Fruit fly (Drosophila melanogaster) whole organism, embryonic: ENCODE results near the gene wdn.

Experiments used
- B-H2 ChIP-seq: fragments of 200-800 bp; sonication (Bioruptor generic); optimal IDR thresholded peaks from 2 replicates; lab custom pipeline; 2018; ENCODE audit warnings: missing biosample characterization, mild to moderate bottlenecking, missing genetic modification characterization
- Bgb ChIP-seq: fragments of 200-800 bp; sonication (Bioruptor generic); IDR thresholded peaks from 2 replicates; pipeline ENCODE4 v1.3.6; 2022; ENCODE audit warnings: missing biosample characterization, missing genetic modification characterization; ENCODE audit not compliant: partially characterized antibody
- CG10267 ChIP-seq: fragments of 200-800 bp; sonication (Bioruptor generic); optimal IDR thresholded peaks from 2 replicates; lab custom pipeline; 2018; ENCODE audit warnings: missing biosample characterization, mild to moderate bottlenecking, missing genetic modification characterization, moderate library complexity
- CG10543 ChIP-seq: fragments of 200-800 bp; sonication (Bioruptor generic); optimal IDR thresholded peaks from 3 replicates; lab custom pipeline; 2017; ENCODE audit warnings: missing biosample characterization, mild to moderate bottlenecking, missing genetic modification characterization, moderate library complexity
- CG10959 ChIP-seq: fragments of 200-800 bp; sonication (Bioruptor generic); IDR thresholded peaks from 2 replicates; pipeline ENCODE4 v1.3.6; 2022; ENCODE audit warnings: missing biosample characterization, missing genetic modification characterization
- CG12155 ChIP-seq: fragments of 200-800 bp; sonication (Bioruptor generic); optimal IDR thresholded peaks from 3 replicates; lab custom pipeline; 2016; ENCODE audit warnings: missing biosample characterization, missing genetic modification characterization
- CG12299 ChIP-seq: fragments of 200-800 bp; sonication (Bioruptor generic); optimal IDR thresholded peaks from 2 replicates; lab custom pipeline; 2018; ENCODE audit warnings: missing biosample characterization, mild to moderate bottlenecking, missing genetic modification characterization
- CG13287 ChIP-seq: fragments of 200-800 bp; sonication (Bioruptor generic); IDR thresholded peaks from 2 replicates; pipeline ENCODE4 v1.3.6; 2022; ENCODE audit warnings: missing biosample characterization, missing genetic modification characterization; ENCODE audit not compliant: partially characterized antibody
- CG31365 ChIP-seq: fragments of 200-800 bp; sonication (Bioruptor generic); optimal IDR thresholded peaks from 2 replicates; lab custom pipeline; 2018; ENCODE audit warnings: missing biosample characterization, mild to moderate bottlenecking, missing genetic modification characterization
- CG31388 ChIP-seq: fragments of 200-800 bp; sonication (Bioruptor generic); optimal IDR thresholded peaks from 2 replicates; lab custom pipeline; 2016; ENCODE audit warnings: missing biosample characterization, missing genetic modification characterization
- CG3726 ChIP-seq: fragments of 200-800 bp; sonication (Bioruptor generic); IDR thresholded peaks from 3 replicates; pipeline ENCODE4, ENCODE4 v1.3.6; 2022; ENCODE audit warnings: missing biosample characterization, missing genetic modification characterization
- CG3838 ChIP-seq: fragments of 200-800 bp; sonication (Bioruptor generic); optimal IDR thresholded peaks from 3 replicates; lab custom pipeline; 2016; ENCODE audit warnings: missing biosample characterization, missing genetic modification characterization
- CG3847 ChIP-seq: fragments of 200-800 bp; sonication (Bioruptor generic); IDR thresholded peaks from 2 replicates; pipeline ENCODE4 v1.3.6; 2022; ENCODE audit warnings: missing biosample characterization, missing genetic modification characterization
- CG4707 ChIP-seq: fragments of 200-800 bp; sonication (Bioruptor generic); optimal IDR thresholded peaks from 2 replicates; lab custom pipeline; 2018; ENCODE audit warnings: missing biosample characterization, mild to moderate bottlenecking, missing genetic modification characterization, moderate library complexity
- CG6654 ChIP-seq: fragments of 200-800 bp; sonication (Bioruptor generic); optimal IDR thresholded peaks from 2 replicates; lab custom pipeline; 2017; ENCODE audit warnings: missing biosample characterization, mild to moderate bottlenecking, missing genetic modification characterization
- CG7372 ChIP-seq: fragments of 200-800 bp; sonication (Bioruptor generic); IDR thresholded peaks from 2 replicates; pipeline ENCODE4 v1.3.6; 2022; ENCODE audit warnings: missing biosample characterization, missing genetic modification characterization
- CG7745 ChIP-seq: fragments of 200-800 bp; sonication (Bioruptor generic); optimal IDR thresholded peaks from 2 replicates; lab custom pipeline; 2018; ENCODE audit warnings: missing biosample characterization, mild to moderate bottlenecking, missing genetic modification characterization, moderate library complexity
- CG7786 ChIP-seq: fragments of 200-800 bp; sonication (Bioruptor generic); optimal IDR thresholded peaks from 2 replicates; lab custom pipeline; 2016; ENCODE audit warnings: missing biosample characterization, missing genetic modification characterization
- CG9609 ChIP-seq: fragments of 200-800 bp; sonication (Bioruptor generic); optimal IDR thresholded peaks from 3 replicates; lab custom pipeline; 2016; ENCODE audit warnings: missing biosample characterization, missing genetic modification characterization
- CG9727 ChIP-seq: fragments of 200-800 bp; sonication (Bioruptor generic); optimal IDR thresholded peaks from 3 replicates; lab custom pipeline; 2017; ENCODE audit warnings: missing biosample characterization, mild to moderate bottlenecking, missing genetic modification characterization
- CrebB ChIP-seq: fragments of 200-800 bp; sonication (Bioruptor generic); optimal IDR thresholded peaks from 3 replicates; lab custom pipeline; 2018; ENCODE audit warnings: missing biosample characterization, mild to moderate bottlenecking, missing genetic modification characterization
- Dek ChIP-seq: fragments of 200-800 bp; sonication (Bioruptor generic); optimal IDR thresholded peaks from 3 replicates; lab custom pipeline; 2019; ENCODE audit warnings: missing biosample characterization, mild to moderate bottlenecking, missing genetic modification characterization, moderate library complexity
- H15 ChIP-seq: fragments of 200-800 bp; sonication (Bioruptor generic); IDR thresholded peaks from 3 replicates; pipeline ENCODE4 v1.3.6; 2022; ENCODE audit warnings: missing biosample characterization, missing genetic modification characterization
- Hmr ChIP-seq: fragments of 200-800 bp; sonication (Bioruptor generic); optimal IDR thresholded peaks from 3 replicates; lab custom pipeline; 2017; ENCODE audit warnings: mild to moderate bottlenecking, missing biosample characterization, missing genetic modification reagents, missing genetic modification characterization
- NK7.1 ChIP-seq: fragments of 200-800 bp; sonication (Bioruptor generic); optimal IDR thresholded peaks from 3 replicates; lab custom pipeline; 2016; ENCODE audit warnings: missing biosample characterization, missing genetic modification characterization
- Optix ChIP-seq: fragments of 200-800 bp; sonication (Bioruptor generic); IDR thresholded peaks from 3 replicates; pipeline ENCODE4 v1.3.6; 2022; ENCODE audit warnings: missing biosample characterization, missing genetic modification characterization
- Ravus ChIP-seq: fragments of 200-800 bp; sonication (Bioruptor generic); IDR thresholded peaks from 2 replicates; pipeline ENCODE4 v1.3.6; 2022; ENCODE audit warnings: missing biosample characterization, missing genetic modification characterization
- Spps ChIP-seq: fragments of 200-800 bp; sonication (Bioruptor generic); optimal IDR thresholded peaks from 2 replicates; lab custom pipeline; 2018; ENCODE audit warnings: missing biosample characterization, mild to moderate bottlenecking, missing genetic modification characterization
- amos ChIP-seq: fragments of 200-800 bp; sonication (Bioruptor generic); IDR thresholded peaks from 2 replicates; pipeline ENCODE4 v1.3.6; 2022; ENCODE audit warnings: missing biosample characterization, missing genetic modification characterization; ENCODE audit not compliant: partially characterized antibody
- bcd ChIP-seq: fragments of 200-800 bp; sonication (Bioruptor generic); optimal IDR thresholded peaks from 2 replicates; lab custom pipeline; 2017; ENCODE audit warnings: missing biosample characterization, mild to moderate bottlenecking, missing genetic modification characterization
- cas ChIP-seq: fragments of 200-800 bp; sonication (Bioruptor generic); IDR thresholded peaks from 2 replicates; pipeline ENCODE4 v1.3.6; 2022; ENCODE audit warnings: missing biosample characterization, missing genetic modification characterization
- caup ChIP-seq: fragments of 200-800 bp; sonication (Bioruptor generic); optimal IDR thresholded peaks from 3 replicates; lab custom pipeline; 2017; ENCODE audit warnings: missing biosample characterization, mild to moderate bottlenecking, missing genetic modification characterization, moderate library complexity; ENCODE audit not compliant: severe bottlenecking
- chinmo ChIP-seq: fragments of 200-800 bp; sonication (Bioruptor generic); IDR thresholded peaks from 4 replicates; pipeline ENCODE4 v1.3.6; 2022; ENCODE audit warnings: missing biosample characterization, missing genetic modification characterization; ENCODE audit not compliant: partially characterized antibody
- chn ChIP-seq: fragments of 200-800 bp; sonication (Bioruptor generic); optimal IDR thresholded peaks from 2 replicates; lab custom pipeline; 2016; ENCODE audit warnings: missing biosample characterization, missing genetic modification characterization
- disco-r ChIP-seq: fragments of 200-800 bp; sonication (Bioruptor generic); optimal IDR thresholded peaks from 2 replicates; lab custom pipeline; 2016; ENCODE audit warnings: missing biosample characterization, missing genetic modification characterization
- dmrt99B ChIP-seq: fragments of 200-800 bp; sonication (Bioruptor generic); optimal IDR thresholded peaks from 2 replicates; lab custom pipeline; 2018; ENCODE audit warnings: missing biosample characterization, mild to moderate bottlenecking, missing genetic modification characterization, moderate library complexity
- ems ChIP-seq: fragments of 200-800 bp; sonication (Bioruptor generic); optimal IDR thresholded peaks from 3 replicates; lab custom pipeline; 2016; ENCODE audit warnings: missing biosample characterization, missing genetic modification characterization
- fd96Cb ChIP-seq: fragments of 200-800 bp; sonication (Bioruptor generic); optimal IDR thresholded peaks from 2 replicates; lab custom pipeline; 2018; ENCODE audit warnings: missing biosample characterization, mild to moderate bottlenecking, missing genetic modification characterization, moderate library complexity
- gcm ChIP-seq: fragments of 200-800 bp; sonication (Bioruptor generic); optimal IDR thresholded peaks from 2 replicates; lab custom pipeline; 2019; ENCODE audit warnings: missing biosample characterization, mild to moderate bottlenecking, missing genetic modification characterization, moderate library complexity
- nmo ChIP-seq: fragments of 200-800 bp; sonication (Bioruptor generic); optimal IDR thresholded peaks from 2 replicates; lab custom pipeline; 2018; ENCODE audit warnings: missing biosample characterization, mild to moderate bottlenecking, missing genetic modification characterization, moderate library complexity
- onecut ChIP-seq: fragments of 200-800 bp; sonication (Bioruptor generic); IDR thresholded peaks from 2 replicates; pipeline ENCODE4 v1.3.6; 2022; ENCODE audit warnings: missing biosample characterization, missing genetic modification characterization
- p53 ChIP-seq: fragments of 200-800 bp; sonication (Bioruptor generic); optimal IDR thresholded peaks from 2 replicates; lab custom pipeline; 2016; ENCODE audit warnings: missing biosample characterization, missing genetic modification characterization
- pros ChIP-seq: fragments of 200-800 bp; sonication (Bioruptor generic); optimal IDR thresholded peaks from 3 replicates; lab custom pipeline; 2019; ENCODE audit warnings: missing biosample characterization, mild to moderate bottlenecking, missing genetic modification characterization, moderate library complexity
- pum ChIP-seq: fragments of 200-800 bp; sonication (Bioruptor generic); optimal IDR thresholded peaks from 2 replicates; lab custom pipeline; 2016; ENCODE audit warnings: missing biosample characterization, missing genetic modification characterization
- ranshi ChIP-seq: fragments of 200-800 bp; sonication (Bioruptor generic); IDR thresholded peaks from 2 replicates; pipeline ENCODE4 v1.3.6; 2022; ENCODE audit warnings: missing biosample characterization, missing genetic modification characterization
- row ChIP-seq: fragments of 200-800 bp; sonication (Bioruptor generic); IDR thresholded peaks from 3 replicates; pipeline ENCODE4 v1.3.6; 2022; ENCODE audit warnings: missing biosample characterization, missing genetic modification characterization
- sna ChIP-seq: fragments of 200-800 bp; sonication (Bioruptor generic); IDR thresholded peaks from 2 replicates; pipeline ENCODE4 v1.3.6; 2022; ENCODE audit warnings: missing biosample characterization, missing genetic modification characterization; ENCODE audit not compliant: partially characterized antibody
- trem ChIP-seq: fragments of 200-800 bp; optimal IDR thresholded peaks from 3 replicates; lab custom pipeline; 2019; ENCODE audit warnings: missing biosample characterization, mild to moderate bottlenecking, missing genetic modification characterization, moderate library complexity
- zfh1 ChIP-seq: fragments of 200-800 bp; sonication (Bioruptor generic); IDR thresholded peaks from 3 replicates; pipeline ENCODE4 v1.3.6; 2022; ENCODE audit warnings: missing biosample characterization, missing genetic modification characterization

The wdn gene

DNA sequence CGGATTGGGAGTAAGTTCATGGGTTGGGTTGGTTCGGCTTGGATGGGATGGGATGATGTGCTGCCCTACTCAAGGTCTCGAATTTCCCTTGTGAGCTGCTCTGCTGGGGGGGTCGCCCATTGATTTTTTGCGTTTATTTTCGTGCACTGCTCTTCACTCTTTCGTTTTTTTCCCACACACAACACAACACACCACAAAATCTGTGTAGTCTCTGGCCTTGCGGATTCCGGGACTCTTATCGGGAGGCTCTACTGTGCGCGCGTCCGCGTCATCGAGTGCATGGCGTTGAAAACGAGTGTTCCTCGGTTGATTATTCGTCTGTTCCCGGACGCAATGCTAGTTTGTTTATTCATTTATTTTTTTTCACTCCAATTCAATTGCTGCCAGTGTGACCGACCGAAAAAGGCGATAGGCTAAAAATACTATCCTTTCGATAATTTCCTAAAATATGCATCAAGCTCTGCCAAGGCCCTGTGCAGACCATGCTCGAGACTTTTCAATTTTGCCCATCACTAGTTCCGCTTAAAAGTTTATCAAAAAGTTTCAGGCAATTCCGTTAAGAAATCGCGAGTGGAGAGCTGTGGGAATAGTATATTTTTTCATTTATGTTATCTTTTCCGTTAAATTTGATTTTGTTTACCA lies 20.6 kb upstream of the wdn start, which contains the start of gene WASp (continued):
- TF ChIP-seq caup: peak; percentile 81
- TF ChIP-seq sna: no peak
- TF ChIP-seq Optix (GFP tag; lab: Robert Waterston, UW): peak; percentile 42; the same call in 1 of the 3 replicates
- no peak for TF ChIP-seq dmrt99B (tag; lab: Kevin White, UChicago)
- TF ChIP-seq CG9727: peak; percentile 73
- no peak for TF ChIP-seq CG7745 (tag; lab: Kevin White, UChicago)
- peak; percentile 55 for TF ChIP-seq pum (GFP tag; lab: Kevin White, UChicago)
- peak; percentile 57; the same call in 1 of the 2 replicates for TF ChIP-seq cas
- peak; percentile 63 for TF ChIP-seq NK7.1 (GFP tag; lab: Kevin White, UChicago)
- peak; percentile 78 for TF ChIP-seq nmo (GFP tag; lab: Kevin White, UChicago)
- no peak for TF ChIP-seq CG10959
- peak; percentile 12 for TF ChIP-seq Spps
- peak; percentile 59; the same call in 1 of the 2 replicates for TF ChIP-seq ranshi (GFP tag; lab: Robert Waterston, UW)
- TF ChIP-seq CG3847 (GFP tag; lab: Robert Waterston, UW): peak; percentile 69
- no peak for TF ChIP-seq Ravus (GFP tag; lab: Robert Waterston, UW)
- TF ChIP-seq CG12299 (tag; lab: Kevin White, UChicago): peak; percentile 39
- peak; percentile 72 for TF ChIP-seq CG13287
- TF ChIP-seq CG31388 (GFP tag; lab: Kevin White, UChicago): no peak
- TF ChIP-seq CG4707: peak; percentile 62
- peak; percentile 85 for TF ChIP-seq B-H2 (GFP tag; lab: Kevin White, UChicago)
- TF ChIP-seq CrebB: peak; percentile 62
- TF ChIP-seq Hmr (GFP tag; lab: Kevin White, UChicago): peak; percentile 90
- peak; percentile 75 for TF ChIP-seq row (GFP tag; lab: Robert Waterston, UW)
- TF ChIP-seq CG7786 (GFP tag; lab: Kevin White, UChicago): peak; percentile 61
- peak; percentile 31; the same call in 1 of the 2 replicates for TF ChIP-seq CG7372 (GFP tag; lab: Robert Waterston, UW)
- TF ChIP-seq H15 (GFP tag; lab: Robert Waterston, UW): peak; percentile 59; the same call in 1 of the 3 replicates
- TF ChIP-seq fd96Cb: peak; percentile 13
- peak; percentile 78 for TF ChIP-seq zfh1 (GFP tag; lab: Robert Waterston, UW)
- peak; percentile 64 for TF ChIP-seq CG31365 (tag; lab: Kevin White, UChicago)
- TF ChIP-seq CG9609: peak; percentile 53
- peak; percentile 72 for TF ChIP-seq ems (GFP tag; lab: Kevin White, UChicago)
- peak; percentile 78 for TF ChIP-seq onecut (GFP tag; lab: Robert Waterston, UW)
- peak; percentile 80 for TF ChIP-seq bcd (GFP tag; lab: Kevin White, UChicago)
- peak; percentile 66 for TF ChIP-seq CG12155 (GFP tag; lab: Kevin White, UChicago)
- peak; percentile 70 for TF ChIP-seq trem
- no peak for TF ChIP-seq gcm (GFP tag; lab: Kevin White, UChicago)
- peak; percentile 78 for TF ChIP-seq disco-r (GFP tag; lab: Kevin White, UChicago)
- TF ChIP-seq Bgb (GFP tag; lab: Robert Waterston, UW): peak; percentile 69
- peak; percentile 75 for TF ChIP-seq chn (GFP tag; lab: Kevin White, UChicago)
- peak; percentile 57 for TF ChIP-seq p53 (GFP tag; lab: Kevin White, UChicago)
- no peak for TF ChIP-seq CG10543
- TF ChIP-seq CG3838: peak; percentile 61
- 0 out of 3 replicates have a peak, but pooled peaks have one; percentile 30 for TF ChIP-seq CG3726 (GFP tag; lab: Robert Waterston, UW)
- no peak for TF ChIP-seq pros
- peak; percentile 72 for TF ChIP-seq Dek (tag; lab: Kevin White, UChicago)
- TF ChIP-seq chinmo (GFP tag; lab: Robert Waterston, UW): 0 out of 4 replicates have a peak, but pooled peaks have one; percentile 22
- TF ChIP-seq CG6654 (GFP tag; lab: Kevin White, UChicago): peak; percentile 8
- peak; percentile 68 for TF ChIP-seq CG10267
- peak; percentile 68 for TF ChIP-seq amos (GFP tag; lab: Robert Waterston, UW)
